Worm (Caenorhabditis elegans) whole organism, L4 larva: Measurements from ENCODE around the gene F59A1.12.

ENCODE experiments used
- F10B5.3 ChIP-seq: sonication (generic microtip); optimal IDR thresholded peaks from 2 replicates; lab custom pipeline; 2016; ENCODE audit warnings: mild to moderate bottlenecking, missing genetic modification characterization, missing compliant biosample characterization
- F49E8.2 ChIP-seq: sonication (generic microtip); optimal IDR thresholded peaks from 2 replicates; lab custom pipeline; 2016; ENCODE audit warnings: missing compliant biosample characterization, mild to moderate bottlenecking, missing genetic modification characterization, borderline replicate concordance
- R02D3.7 ChIP-seq: fragments of 150-350 bp; sonication (generic microtip); optimal IDR thresholded peaks from 3 replicates; lab custom pipeline; 2014; ENCODE audit warnings: missing biosample characterization, missing genetic modification characterization
- T20F7.1 ChIP-seq: fragments of 200-800 bp; sonication (Bioruptor generic); optimal IDR thresholded peaks from 2 replicates; lab custom pipeline; 2018; ENCODE audit warnings: mild to moderate bottlenecking, missing genetic modification characterization, missing compliant biosample characterization
- T26A8.4 ChIP-seq: fragments of 200-800 bp; sonication (Bioruptor generic); IDR thresholded peaks from 2 replicates; pipeline ENCODE4 v1.3.6; 2022; ENCODE audit warnings: missing genetic modification characterization, missing compliant biosample characterization
- Y75B8A.6 ChIP-seq: fragments of 200-800 bp; sonication (Bioruptor generic); IDR thresholded peaks from 2 replicates; pipeline ENCODE4 v1.3.6; 2022; ENCODE audit warnings: missing genetic modification reagents, missing genetic modification characterization, missing compliant biosample characterization
- aha-1 ChIP-seq: fragments of 150-350 bp; peaks from one replicate; lab custom pipeline; 2014; ENCODE audit warnings: missing biosample characterization, missing genetic modification characterization
- aly-2 ChIP-seq: sonication (generic microtip); optimal IDR thresholded peaks from 2 replicates; lab custom pipeline; 2018; ENCODE audit warnings: missing biosample characterization, missing genetic modification characterization
- ama-1 ChIP-seq: fragments of 150-350 bp; optimal IDR thresholded peaks from 2 replicates; lab custom pipeline; 2014; ENCODE audit warnings: inconsistent platforms, mixed read lengths
- attf-4 ChIP-seq: sonication (generic microtip); optimal IDR thresholded peaks from 3 replicates; lab custom pipeline; 2017; ENCODE audit warnings: missing biosample characterization, missing genetic modification characterization
- ceh-20 ChIP-seq: fragments of 200-800 bp; sonication (Bioruptor generic); IDR thresholded peaks from 2 replicates; pipeline ENCODE4 v1.3.6; 2022; ENCODE audit warnings: missing genetic modification reagents, missing genetic modification characterization, missing compliant biosample characterization
- ceh-28 ChIP-seq: fragments of 150-350 bp; optimal IDR thresholded peaks from 2 replicates; lab custom pipeline; 2014; ENCODE audit warnings: missing biosample characterization, missing genetic modification reagents, missing genetic modification characterization
- ceh-62 ChIP-seq: sonication (generic microtip); optimal IDR thresholded peaks from 2 replicates; lab custom pipeline; 2017; ENCODE audit warnings: missing biosample characterization, missing genetic modification characterization
- ceh-82 ChIP-seq: sonication (generic microtip); optimal IDR thresholded peaks from 2 replicates; lab custom pipeline; 2017; ENCODE audit warnings: missing biosample characterization, missing genetic modification characterization
- cey-2 ChIP-seq: sonication (generic microtip); optimal IDR thresholded peaks from 3 replicates; lab custom pipeline; 2017; ENCODE audit warnings: missing genetic modification characterization, mild to moderate bottlenecking, missing compliant biosample characterization, antibody characterized with exemption, borderline replicate concordance; ENCODE audit not compliant: insufficient read depth
- ctbp-1 ChIP-seq: fragments of 200-800 bp; sonication (Bioruptor generic); IDR thresholded peaks from 2 replicates; pipeline ENCODE4 v1.3.6; 2022; ENCODE audit warnings: missing genetic modification reagents, missing genetic modification characterization, missing compliant biosample characterization
- dmd-8 ChIP-seq: fragments of 200-800 bp; sonication (Bioruptor generic); IDR thresholded peaks from 2 replicates; pipeline ENCODE4 v1.3.6; 2022; ENCODE audit warnings: missing genetic modification characterization, missing compliant biosample characterization
- dpl-1 ChIP-seq: fragments of 150-350 bp; optimal IDR thresholded peaks from 2 replicates; lab custom pipeline; 2014; ENCODE audit warnings: missing biosample characterization, missing genetic modification reagents, missing genetic modification characterization
- duxl-1 ChIP-seq: sonication (generic microtip); optimal IDR thresholded peaks from 2 replicates; lab custom pipeline; 2016; ENCODE audit warnings: mild to moderate bottlenecking, missing genetic modification characterization, moderate library complexity, missing compliant biosample characterization; ENCODE audit not compliant: poor library complexity
- egl-27 ChIP-seq: sonication (generic microtip); optimal IDR thresholded peaks from 3 replicates; lab custom pipeline; 2017; ENCODE audit warnings: missing biosample characterization, missing genetic modification reagents, missing genetic modification characterization
- fkh-10 ChIP-seq: fragments of 150-350 bp; optimal IDR thresholded peaks from 2 replicates; lab custom pipeline; 2014; ENCODE audit warnings: missing biosample characterization, missing genetic modification reagents, missing genetic modification characterization
- hlh-11 ChIP-seq: fragments of 200-800 bp; sonication (Bioruptor generic); optimal IDR thresholded peaks from 2 replicates; lab custom pipeline; 2018; ENCODE audit warnings: mild to moderate bottlenecking, missing genetic modification characterization, missing compliant biosample characterization
- jun-1 ChIP-seq: fragments of 150-350 bp; optimal IDR thresholded peaks from 2 replicates; lab custom pipeline; 2014; ENCODE audit warnings: missing biosample characterization, missing genetic modification reagents, missing genetic modification characterization
- lim-7 ChIP-seq: fragments of 200-800 bp; sonication (Bioruptor generic); IDR thresholded peaks from 2 replicates; pipeline ENCODE4 v1.3.6; 2022; ENCODE audit warnings: missing genetic modification characterization, missing compliant biosample characterization
- lin-1 ChIP-seq: fragments of 200-800 bp; sonication (Bioruptor generic); IDR thresholded peaks from 2 replicates; pipeline ENCODE4 v1.3.6; 2022; ENCODE audit warnings: missing genetic modification reagents, missing genetic modification characterization, missing compliant biosample characterization
- lin-13 ChIP-seq: fragments of 150-350 bp; optimal IDR thresholded peaks from 2 replicates; lab custom pipeline; 2014; ENCODE audit warnings: missing biosample characterization, missing genetic modification reagents, missing genetic modification characterization
- lin-39 ChIP-seq: fragments of 150-350 bp; optimal IDR thresholded peaks from 2 replicates; lab custom pipeline; 2014; ENCODE audit warnings: missing biosample characterization, missing genetic modification reagents, missing genetic modification characterization
- madf-5 ChIP-seq, 2 experiments: fragments of 200-800 bp; sonication (Bioruptor generic); IDR thresholded peaks; 2 replicates each; pipeline ENCODE4 v1.3.6; 2022; ENCODE audit warnings: missing compliant biosample characterization in 2 of 2, missing genetic modification characterization in 2 of 2
- mdl-1 ChIP-seq, 2 experiments: fragments of 150-350 bp in 1 of 2; sonication (generic microtip) in 1 of 2; optimal IDR thresholded peaks; 2 replicates each; lab custom pipeline; 2014 to 2017; ENCODE audit warnings: missing biosample characterization in 2 of 2, missing genetic modification characterization in 2 of 2
- mdt-29 ChIP-seq: fragments of 200-800 bp; sonication (Bioruptor generic); IDR thresholded peaks from 2 replicates; pipeline ENCODE4 v1.3.6; 2022; ENCODE audit warnings: missing genetic modification reagents, missing genetic modification characterization, missing compliant biosample characterization
- mes-2 ChIP-seq: sonication (generic microtip); optimal IDR thresholded peaks from 2 replicates; lab custom pipeline; 2016; ENCODE audit warnings: missing genotype, mild to moderate bottlenecking, missing genetic modification characterization, missing compliant biosample characterization; ENCODE audit not compliant: poor library complexity, severe bottlenecking
- mxl-2 ChIP-seq: fragments of 200-800 bp; sonication (Bioruptor generic); conservative IDR thresholded peaks from 2 replicates; pipeline ENCODE4 v1.3.6; 2022; ENCODE audit warnings: missing genetic modification reagents, missing genetic modification characterization, missing compliant biosample characterization
- mxl-3 ChIP-seq: fragments of 200-800 bp; sonication (Bioruptor generic); optimal IDR thresholded peaks from 2 replicates; lab custom pipeline; 2018; ENCODE audit warnings: mild to moderate bottlenecking, missing genetic modification characterization, missing compliant biosample characterization
- nhr-102 ChIP-seq: sonication (generic microtip); optimal IDR thresholded peaks from 2 replicates; lab custom pipeline; 2016; ENCODE audit warnings: mild to moderate bottlenecking, missing genetic modification characterization, moderate library complexity, missing compliant biosample characterization
- nhr-11 ChIP-seq: fragments of 150-350 bp; optimal IDR thresholded peaks from 2 replicates; lab custom pipeline; 2014; ENCODE audit warnings: missing biosample characterization, missing genetic modification characterization
- nhr-28 ChIP-seq: fragments of 150-350 bp; optimal IDR thresholded peaks from 2 replicates; lab custom pipeline; 2014; ENCODE audit warnings: missing biosample characterization, missing genetic modification characterization
- nhr-41 ChIP-seq: fragments of 200-800 bp; sonication (Bioruptor generic); IDR thresholded peaks from 2 replicates; pipeline ENCODE4 v1.3.6; 2022; ENCODE audit warnings: missing genetic modification reagents, missing genetic modification characterization, missing compliant biosample characterization
- nhr-48 ChIP-seq: sonication (generic microtip); optimal IDR thresholded peaks from 2 replicates; lab custom pipeline; 2016; ENCODE audit warnings: mild to moderate bottlenecking, missing genetic modification characterization, missing compliant biosample characterization
- nhr-77 ChIP-seq: fragments of 150-350 bp; optimal IDR thresholded peaks from 2 replicates; lab custom pipeline; 2014; ENCODE audit warnings: missing biosample characterization, missing genetic modification characterization
- pha-4 ChIP-seq, 2 experiments: fragments of 150-350 bp in 1 of 2; fragments of 200-800 bp in 1 of 2; sonication (Bioruptor generic) in 1 of 2; IDR thresholded peaks in 1 of 2; optimal IDR thresholded peaks in 1 of 2; 2 replicates each; pipeline versions ENCODE4 v1.3.6 to Lab custom; 2014 to 2022; ENCODE audit warnings: missing genetic modification characterization in 2 of 2, missing genetic modification reagents in 2 of 2, missing biosample characterization in 1 of 2, missing compliant biosample characterization in 1 of 2
- php-3 ChIP-seq: fragments of 200-800 bp; sonication (Bioruptor generic); IDR thresholded peaks from 2 replicates; pipeline ENCODE4 v1.3.6; 2022; ENCODE audit warnings: missing genetic modification reagents, missing genetic modification characterization, missing compliant biosample characterization
- pqm-1 ChIP-seq: sonication (generic microtip); optimal IDR thresholded peaks from 2 replicates; lab custom pipeline; 2017; ENCODE audit warnings: missing biosample characterization, missing genetic modification characterization
- sdz-12 ChIP-seq: fragments of 200-800 bp; sonication (Bioruptor generic); optimal IDR thresholded peaks from 2 replicates; lab custom pipeline; 2018; ENCODE audit warnings: mild to moderate bottlenecking, missing genetic modification characterization, missing compliant biosample characterization
- set-16 ChIP-seq: fragments of 200-800 bp; sonication (Bioruptor generic); IDR thresholded peaks from 2 replicates; pipeline ENCODE4 v1.3.6; 2022; ENCODE audit warnings: missing genetic modification reagents, missing genetic modification characterization, missing compliant biosample characterization
- snpc-1.2 ChIP-seq: fragments of 200-800 bp; sonication (Bioruptor generic); IDR thresholded peaks from 2 replicates; pipeline ENCODE4 v1.3.6; 2022; ENCODE audit warnings: missing genetic modification reagents, missing genetic modification characterization, missing compliant biosample characterization
- spr-1 ChIP-seq: sonication (generic microtip); optimal IDR thresholded peaks from 2 replicates; lab custom pipeline; 2016; ENCODE audit warnings: mild to moderate bottlenecking, missing genetic modification characterization, missing compliant biosample characterization
- spr-3 ChIP-seq: fragments of 200-800 bp; sonication (Bioruptor generic); optimal IDR thresholded peaks from 2 replicates; lab custom pipeline; 2018; ENCODE audit warnings: mild to moderate bottlenecking, missing genetic modification characterization, missing compliant biosample characterization
- unc-39 ChIP-seq: sonication (generic microtip); optimal IDR thresholded peaks from 2 replicates; lab custom pipeline; 2017; ENCODE audit warnings: missing biosample characterization, missing genetic modification characterization
- unc-62 ChIP-seq, 3 experiments: fragments of 150-350 bp in 1 of 3; sonication (generic microtip); optimal IDR thresholded peaks in 2 of 3; peaks in 1 of 3; 1 replicate in 1 of 3; 2 replicates in 2 of 3; lab custom pipeline; 2014 to 2017; ENCODE audit warnings: missing biosample characterization in 3 of 3, missing genetic modification characterization in 3 of 3, missing genetic modification reagents in 3 of 3, missing genotype in 1 of 3
- zip-11 ChIP-seq: fragments of 200-800 bp; sonication (Bioruptor generic); IDR thresholded peaks from 2 replicates; pipeline ENCODE4 v1.3.6; 2022; ENCODE audit warnings: missing genetic modification characterization, missing compliant biosample characterization
- zip-2 ChIP-seq: fragments of 150-350 bp; optimal IDR thresholded peaks from 2 replicates; lab custom pipeline; 2014; ENCODE audit warnings: missing biosample characterization, missing genetic modification characterization

The F59A1.12 gene

DNA sequence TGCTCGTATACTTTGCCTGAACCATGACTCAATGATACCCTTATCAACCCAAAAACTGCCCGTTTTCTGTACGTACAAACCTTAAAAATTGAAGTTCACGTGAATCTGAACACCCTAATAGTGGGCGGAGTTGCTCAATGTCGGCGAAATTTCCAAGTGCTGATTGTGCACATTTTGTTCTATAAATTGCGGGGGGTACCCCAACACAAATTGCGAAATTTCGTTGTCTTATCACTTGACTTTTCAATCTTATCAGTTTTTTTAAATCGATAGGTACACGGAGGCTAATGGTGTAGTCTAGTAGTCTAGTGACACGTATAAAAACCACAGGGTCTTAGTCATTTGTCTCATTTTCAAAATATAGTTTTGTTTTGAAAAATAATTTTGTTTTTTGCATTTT, 8.3 kb downstream of the F59A1.12 start, which contains the start of gene fbxa-108 (continued):
- TF ChIP-seq pha-4 (GFP tag; IDR thresholded peaks at IDR 0.05; lab: Robert Waterston, UW), result no peak; the same call in 1 of the 2 replicates
- no peak for TF ChIP-seq pha-4 (tag; optimal IDR thresholded peaks at IDR 0.05; lab: Kevin White, UChicago)
- TF ChIP-seq ctbp-1, result no peak
- no peak for TF ChIP-seq T20F7.1 (GFP tag; lab: Kevin White, UChicago)
- no peak for TF ChIP-seq F10B5.3 (tag; lab: Kevin White, UChicago)
- TF ChIP-seq dmd-8 (GFP tag; lab: Robert Waterston, UW), result no peak
- TF ChIP-seq ceh-20 (GFP tag; lab: Robert Waterston, UW), result no peak
- no peak for TF ChIP-seq ceh-82 (tag; lab: Kevin White, UChicago)
- no peak for TF ChIP-seq dpl-1 (GFP tag; lab: Kevin White, UChicago)
- TF ChIP-seq nhr-48 (tag; lab: Kevin White, UChicago), result peak; percentile 91
- TF ChIP-seq R02D3.7 (tag; lab: Kevin White, UChicago), result no peak
- no peak for TF ChIP-seq madf-5 (GFP tag; IDR thresholded peaks at IDR 0.05; lab: Robert Waterston, UW)
- no peak for TF ChIP-seq unc-39 (tag; lab: Kevin White, UChicago)
- TF ChIP-seq ceh-28 (tag; lab: Kevin White, UChicago), result no peak
- TF ChIP-seq lin-1 (GFP tag; lab: Robert Waterston, UW), result peak; percentile 75
- peak; percentile 78 for TF ChIP-seq nhr-102 (tag; lab: Kevin White, UChicago)
- no peak for TF ChIP-seq mdt-29
- TF ChIP-seq lin-39 (tag; lab: Kevin White, UChicago), result no peak
- TF ChIP-seq spr-1 (tag; lab: Kevin White, UChicago), result no peak
- no peak for TF ChIP-seq nhr-11 (tag; lab: Kevin White, UChicago)
- no peak for TF ChIP-seq lim-7 (GFP tag; lab: Robert Waterston, UW)
- peak; percentile 97 for TF ChIP-seq pqm-1
- TF ChIP-seq zip-11 (GFP tag; lab: Robert Waterston, UW), result no peak
- TF ChIP-seq sdz-12 (GFP tag; lab: Kevin White, UChicago), result no peak
- no peak for TF ChIP-seq egl-27
- peak; percentile 87 for TF ChIP-seq mxl-2 (GFP tag; lab: Robert Waterston, UW)
- TF ChIP-seq snpc-1.2, result no peak
- no peak for TF ChIP-seq zip-2 (tag; lab: Kevin White, UChicago)
- TF ChIP-seq php-3 (GFP tag; lab: Robert Waterston, UW), result peak; percentile 85
- TF ChIP-seq unc-62 (GFP tag; optimal IDR thresholded peaks at IDR 0.05 in 1 of 2; lab: Kevin White, UChicago), result no peak
- TF ChIP-seq unc-62 (tag; optimal IDR thresholded peaks at IDR 0.05; lab: Kevin White, UChicago), result no peak
- TF ChIP-seq lin-13, result peak; percentile 16
- peak; percentile 94 for TF ChIP-seq nhr-28 (tag; lab: Kevin White, UChicago)
- TF ChIP-seq ceh-62 (tag; lab: Kevin White, UChicago), result no peak
- peak; percentile 94 for TF ChIP-seq aha-1
- no peak for TF ChIP-seq set-16 (GFP tag; lab: Robert Waterston, UW)
- peak; percentile 40 for TF ChIP-seq cey-2
- TF ChIP-seq attf-4 (tag; lab: Kevin White, UChicago), result no peak
- no peak for TF ChIP-seq T26A8.4 (GFP tag; lab: Robert Waterston, UW)
- no peak for TF ChIP-seq fkh-10 (GFP tag; lab: Kevin White, UChicago)
- TF ChIP-seq duxl-1 (tag; lab: Kevin White, UChicago), result no peak
- no peak for TF ChIP-seq Y75B8A.6 (GFP tag; lab: Robert Waterston, UW)
- TF ChIP-seq nhr-41 (GFP tag; lab: Robert Waterston, UW), result no peak
- peak in 1 of 2 experiments; percentile 32 for TF ChIP-seq mdl-1 (tag; optimal IDR thresholded peaks at IDR 0.05; lab: Kevin White, UChicago)
- TF ChIP-seq mes-2 (tag; lab: Kevin White, UChicago), result peak; percentile 43
- TF ChIP-seq aly-2, result no peak
- peak; percentile 21 for TF ChIP-seq mxl-3 (GFP tag; lab: Kevin White, UChicago)
- peak; percentile 89 for TF ChIP-seq hlh-11
- no peak for TF ChIP-seq F49E8.2 (tag; lab: Kevin White, UChicago)
- TF ChIP-seq ama-1 (lab: Kevin White, UChicago), result no peak
- peak; percentile 90 for TF ChIP-seq nhr-77 (tag; lab: Kevin White, UChicago)
- TF ChIP-seq jun-1 (tag; lab: Kevin White, UChicago), result peak; percentile 47
- no peak for TF ChIP-seq spr-3 (GFP tag; lab: Kevin White, UChicago)
